Fruit fly (Drosophila melanogaster) Kc167 (cell line): ENCODE data around the gene Os-C.

ENCODE experiments used
- Myc ChIP-seq: fragments of >200 bp; optimal IDR thresholded peaks from 2 replicates; lab custom pipeline; 2017; ENCODE audit warnings: missing external identifiers
- Sin3A ChIP-seq: fragments of >200 bp; optimal IDR thresholded peaks from 2 replicates; lab custom pipeline; 2018; ENCODE audit warnings: missing external identifiers
- h ChIP-seq: fragments of >200 bp; optimal IDR thresholded peaks from 3 replicates; lab custom pipeline; 2018; ENCODE audit warnings: missing external identifiers
- insv ChIP-seq: fragments of >200 bp; optimal IDR thresholded peaks from 3 replicates; lab custom pipeline; 2018; ENCODE audit warnings: missing external identifiers
- psq ChIP-seq: fragments of >200 bp; optimal IDR thresholded peaks from 2 replicates; lab custom pipeline; 2017; ENCODE audit warnings: missing external identifiers
- ttk ChIP-seq: sonication (Bioruptor generic); optimal IDR thresholded peaks from 2 replicates; lab custom pipeline; 2017; ENCODE audit warnings: missing external identifiers

Os-C gene

dm6 chr3R:7980222-7980621 lies 1.5 kb downstream of the Os-C start, which contains the start of gene Sfp84E:
Sfp84E (minus strand) TSS chr3R:7980322.
- TF ChIP-seq insv (lab: Kevin White, UChicago) (no peak), ttk (no peak), Myc (lab: Kevin White, UChicago) (no peak), Sin3A (no peak), psq (no peak), h (lab: Kevin White, UChicago) (no peak)

dm6 chr3R:7981396-7981795 lies 2.6 kb downstream of the Os-C start:
- TF ChIP-seq h (lab: Kevin White, UChicago) (no peak), ttk (no peak), Sin3A (no peak), Myc (lab: Kevin White, UChicago) (no peak), insv (lab: Kevin White, UChicago) (no peak), psq (no peak)

- TF ChIP-seq Sin3A, result no peak
- TF ChIP-seq Myc (lab: Kevin White, UChicago), result no peak
- TF ChIP-seq ttk, result no peak
- no peak for TF ChIP-seq insv (lab: Kevin White, UChicago)
- no peak for TF ChIP-seq h (lab: Kevin White, UChicago)
Measured at dm6 chr3R:7990257-7990656, 11.5 kb downstream of the Os-C start.

dm6 chr3R:7990799-7991423 lies 12.2 kb downstream of the Os-C start:
- TF ChIP-seq Sin3A (no peak), ttk (no peak), insv (lab: Kevin White, UChicago) (no peak), psq (no peak), h (lab: Kevin White, UChicago) (no peak), Myc (lab: Kevin White, UChicago) (no peak)

dm6 chr3R:7991446-7991845 lies 12.7 kb downstream of the Os-C start:
- TF ChIP-seq h (lab: Kevin White, UChicago) (no peak), Sin3A (no peak), insv (lab: Kevin White, UChicago) (no peak), ttk (no peak), psq (no peak), Myc (lab: Kevin White, UChicago) (no peak)

- TF ChIP-seq h (lab: Kevin White, UChicago) (no peak), Myc (lab: Kevin White, UChicago) (no peak), ttk (no peak), insv (lab: Kevin White, UChicago) (no peak), psq (no peak), Sin3A (no peak)
Measured at dm6 chr3R:7992100-7992499, 13.3 kb downstream of the Os-C start.

dm6 chr3R:7993506-7993905 lies 14.7 kb downstream of the Os-C start:
- no peak for TF ChIP-seq ttk
- TF ChIP-seq Sin3A, result no peak
- no peak for TF ChIP-seq Myc (lab: Kevin White, UChicago)
- no peak for TF ChIP-seq insv (lab: Kevin White, UChicago)

dm6 chr3R:7994629-7995028 lies 15.9 kb downstream of the Os-C start:
- TF ChIP-seq ttk (no peak), h (lab: Kevin White, UChicago) (no peak), Sin3A (no peak), Myc (lab: Kevin White, UChicago) (no peak)

- no peak for TF ChIP-seq Sin3A
- no peak for TF ChIP-seq psq
- TF ChIP-seq insv (lab: Kevin White, UChicago), result no peak
- TF ChIP-seq ttk, result no peak
- TF ChIP-seq Myc (lab: Kevin White, UChicago), result no peak
Measured at dm6 chr3R:7995722-7996121, 17.0 kb downstream of the Os-C start, which contains the start of gene Elovl7. Elovl7 (minus strand) TSS chr3R:7995852.

- TF ChIP-seq Myc (lab: Kevin White, UChicago), result no peak
- no peak for TF ChIP-seq Sin3A
- no peak for TF ChIP-seq psq
- no peak for TF ChIP-seq insv (lab: Kevin White, UChicago)
- TF ChIP-seq ttk, result no peak
- no peak for TF ChIP-seq h (lab: Kevin White, UChicago)
Measured at dm6 chr3R:7998778-7999177, 20.0 kb downstream of the Os-C start.

dm6 chr3R:7999530-8000116 lies 20.9 kb downstream of the Os-C start, which contains the start of gene PIG-H:
PIG-H (plus strand) TSS chr3R:7999832.
- TF ChIP-seq insv (lab: Kevin White, UChicago) (no peak), Sin3A (no peak), h (lab: Kevin White, UChicago) (no peak), ttk (no peak)

- no peak for TF ChIP-seq ttk
- TF ChIP-seq h (lab: Kevin White, UChicago), result no peak
- no peak for TF ChIP-seq Myc (lab: Kevin White, UChicago)
- TF ChIP-seq psq, result no peak
- TF ChIP-seq Sin3A, result no peak
- no peak for TF ChIP-seq insv (lab: Kevin White, UChicago)
Measured at dm6 chr3R:8001074-8001669, 22.4 kb downstream of the Os-C start, which contains the start of the genes Kmn2 and CG2698. Kmn2 (minus strand) TSS chr3R:8001309. CG2698 (plus strand) TSS chr3R:8001562.
